Worm (Caenorhabditis elegans) whole organism, mixed stage, embryonic: Measurements from ENCODE around the gene srx-104.

Experiments used
- M03D4.4 ChIP-seq: sonication (generic microtip); optimal IDR thresholded peaks from 2 replicates; lab custom pipeline; 2017; ENCODE audit warnings: mild to moderate bottlenecking, missing genetic modification characterization, missing compliant biosample characterization
- bed-3 ChIP-seq: fragments of 200-800 bp; sonication (Bioruptor generic); optimal IDR thresholded peaks from 3 replicates; lab custom pipeline; 2018; ENCODE audit warnings: mild to moderate bottlenecking, missing genetic modification characterization, moderate library complexity, missing compliant biosample characterization
- blmp-1 ChIP-seq: fragments of 150-350 bp; optimal IDR thresholded peaks from 2 replicates; lab custom pipeline; 2014; ENCODE audit warnings: missing biosample characterization, missing genetic modification characterization
- ceh-43 ChIP-seq: fragments of 200-800 bp; sonication (Bioruptor generic); optimal IDR thresholded peaks from 2 replicates; lab custom pipeline; 2018; ENCODE audit warnings: mild to moderate bottlenecking, missing genetic modification characterization, moderate library complexity, missing compliant biosample characterization
- ceh-83 ChIP-seq: fragments of 200-800 bp; sonication (Bioruptor generic); optimal IDR thresholded peaks from 2 replicates; lab custom pipeline; 2018; ENCODE audit warnings: mild to moderate bottlenecking, missing genetic modification characterization, missing compliant biosample characterization
- ces-1 ChIP-seq: fragments of 150-350 bp; optimal IDR thresholded peaks from 2 replicates; lab custom pipeline; 2014; ENCODE audit warnings: missing biosample characterization, missing genetic modification reagents, missing genetic modification characterization
- cnd-1 ChIP-seq: fragments of 200-800 bp; sonication (Bioruptor generic); optimal IDR thresholded peaks from 2 replicates; lab custom pipeline; 2018; ENCODE audit warnings: mild to moderate bottlenecking, missing genetic modification characterization, missing compliant biosample characterization
- drap-1 ChIP-seq: fragments of 200-800 bp; sonication (Bioruptor generic); optimal IDR thresholded peaks from 3 replicates; lab custom pipeline; 2018; ENCODE audit warnings: mild to moderate bottlenecking, missing genetic modification characterization, missing compliant biosample characterization
- elt-1 ChIP-seq: sonication (generic microtip); optimal IDR thresholded peaks from 2 replicates; lab custom pipeline; 2017; ENCODE audit warnings: missing genetic modification characterization, mild to moderate bottlenecking, missing compliant biosample characterization, antibody characterized with exemption, moderate library complexity, borderline replicate concordance; ENCODE audit not compliant: insufficient read depth
- elt-3 ChIP-seq: fragments of 150-350 bp; optimal IDR thresholded peaks from 2 replicates; lab custom pipeline; 2014; ENCODE audit warnings: missing biosample characterization, missing genetic modification characterization
- flh-1 ChIP-seq: fragments of 200-800 bp; sonication (Bioruptor generic); optimal IDR thresholded peaks from 2 replicates; lab custom pipeline; 2018; ENCODE audit warnings: mild to moderate bottlenecking, missing genetic modification characterization, moderate library complexity, missing compliant biosample characterization
- ham-2 ChIP-seq: fragments of 200-800 bp; sonication (Bioruptor generic); optimal IDR thresholded peaks from 2 replicates; lab custom pipeline; 2018; ENCODE audit warnings: mild to moderate bottlenecking, missing genetic modification characterization, missing compliant biosample characterization
- hlh-1 ChIP-seq: fragments of 150-350 bp; optimal IDR thresholded peaks from 2 replicates; lab custom pipeline; 2014; ENCODE audit warnings: missing biosample characterization, missing genetic modification reagents, missing genetic modification characterization
- lin-13 ChIP-seq: fragments of 150-350 bp; optimal IDR thresholded peaks from 2 replicates; lab custom pipeline; 2014; ENCODE audit warnings: missing biosample characterization, missing genetic modification characterization
- lin-32 ChIP-seq: fragments of 200-800 bp; sonication (Bioruptor generic); optimal IDR thresholded peaks from 2 replicates; lab custom pipeline; 2018; ENCODE audit warnings: mild to moderate bottlenecking, missing genetic modification characterization, missing compliant biosample characterization
- lsy-2 ChIP-seq: fragments of 150-350 bp; optimal IDR thresholded peaks from 2 replicates; lab custom pipeline; 2014; ENCODE audit warnings: missing biosample characterization, missing genetic modification characterization
- mab-5 ChIP-seq: fragments of 150-350 bp; optimal IDR thresholded peaks from 2 replicates; lab custom pipeline; 2014; ENCODE audit warnings: missing biosample characterization, missing genetic modification characterization
- mep-1 ChIP-seq: fragments of 150-350 bp; optimal IDR thresholded peaks from 2 replicates; lab custom pipeline; 2017; ENCODE audit warnings: missing biosample characterization, missing genetic modification reagents, missing genetic modification characterization, inconsistent platforms
- mls-2 ChIP-seq: sonication (generic microtip); optimal IDR thresholded peaks from 2 replicates; lab custom pipeline; 2016; ENCODE audit warnings: mild to moderate bottlenecking, missing genetic modification characterization, moderate library complexity, missing compliant biosample characterization
- nhr-12 ChIP-seq: fragments of 150-350 bp; optimal IDR thresholded peaks from 2 replicates; lab custom pipeline; 2014; ENCODE audit warnings: missing biosample characterization, missing genetic modification characterization
- nhr-2 ChIP-seq: fragments of 150-350 bp; optimal IDR thresholded peaks from 2 replicates; lab custom pipeline; 2014; ENCODE audit warnings: missing biosample characterization, missing genetic modification characterization
- nhr-28 ChIP-seq: fragments of 150-350 bp; optimal IDR thresholded peaks from 2 replicates; lab custom pipeline; 2014; ENCODE audit warnings: missing biosample characterization, missing genetic modification characterization
- nhr-76 ChIP-seq: sonication (generic microtip); optimal IDR thresholded peaks from 2 replicates; lab custom pipeline; 2017; ENCODE audit warnings: missing biosample characterization, missing genetic modification characterization
- pha-4 ChIP-seq: fragments of 150-350 bp; optimal IDR thresholded peaks from 2 replicates; lab custom pipeline; 2018; ENCODE audit warnings: missing biosample characterization, missing genetic modification reagents, missing genetic modification characterization
- sem-2 ChIP-seq: fragments of 200-800 bp; sonication (Bioruptor generic); optimal IDR thresholded peaks from 2 replicates; lab custom pipeline; 2018; ENCODE audit warnings: mild to moderate bottlenecking, missing genetic modification characterization, missing compliant biosample characterization
- snpc-4 ChIP-seq: fragments of 150-350 bp; optimal IDR thresholded peaks from 2 replicates; lab custom pipeline; 2014; ENCODE audit warnings: missing biosample characterization, missing genetic modification characterization
- sptf-1 ChIP-seq: sonication (generic microtip); optimal IDR thresholded peaks from 2 replicates; lab custom pipeline; 2017; ENCODE audit warnings: mild to moderate bottlenecking, missing genetic modification characterization, moderate library complexity, missing compliant biosample characterization
- tbx-8 ChIP-seq: fragments of 200-800 bp; sonication (Bioruptor generic); optimal IDR thresholded peaks from 2 replicates; lab custom pipeline; 2018; ENCODE audit warnings: mild to moderate bottlenecking, missing genetic modification characterization, moderate library complexity, missing compliant biosample characterization
- unc-39 ChIP-seq: fragments of 150-350 bp; optimal IDR thresholded peaks from 2 replicates; lab custom pipeline; 2014; ENCODE audit warnings: missing biosample characterization, missing genetic modification characterization
- unc-62 ChIP-seq: fragments of 150-350 bp; optimal IDR thresholded peaks from 2 replicates; lab custom pipeline; 2014; ENCODE audit warnings: missing biosample characterization, missing genetic modification reagents, missing genetic modification characterization
- zip-8 ChIP-seq: fragments of 150-350 bp; optimal IDR thresholded peaks from 2 replicates; lab custom pipeline; 2014; ENCODE audit warnings: missing biosample characterization, missing genetic modification characterization
- ztf-11 ChIP-seq: fragments of 150-350 bp; optimal IDR thresholded peaks from 2 replicates; lab custom pipeline; 2014; ENCODE audit warnings: missing biosample characterization, missing genetic modification characterization

srx-104 gene

ce11 chrII:3727996-3728395 is 28.5 kb upstream of the srx-104 start, which contains the start of gene C46E10.8:
TSS of gene C46E10.8 (minus strand) at chrII:3728096.
- TF ChIP-seq ztf-11 (tag; lab: Kevin White, UChicago) (no peak), elt-3 (tag; lab: Kevin White, UChicago) (no peak), M03D4.4 (tag; lab: Kevin White, UChicago) (no peak), tbx-8 (GFP tag; lab: Kevin White, UChicago) (no peak), blmp-1 (tag; lab: Kevin White, UChicago) (no peak), lsy-2 (no peak), drap-1 (GFP tag; lab: Kevin White, UChicago) (no peak), lin-32 (no peak), sem-2 (no peak), ces-1 (no peak), mep-1 (tag; lab: Kevin White, UChicago) (no peak), zip-8 (tag; lab: Kevin White, UChicago) (no peak), bed-3 (GFP tag; lab: Kevin White, UChicago) (no peak), mab-5 (tag; lab: Kevin White, UChicago) (no peak), ceh-83 (GFP tag; lab: Kevin White, UChicago) (no peak), unc-39 (tag; lab: Kevin White, UChicago) (no peak), nhr-12 (tag; lab: Kevin White, UChicago) (no peak), snpc-4 (tag; lab: Kevin White, UChicago) (no peak), cnd-1 (tag; lab: Kevin White, UChicago) (no peak), lin-13 (tag; lab: Kevin White, UChicago) (no peak)

DNA sequence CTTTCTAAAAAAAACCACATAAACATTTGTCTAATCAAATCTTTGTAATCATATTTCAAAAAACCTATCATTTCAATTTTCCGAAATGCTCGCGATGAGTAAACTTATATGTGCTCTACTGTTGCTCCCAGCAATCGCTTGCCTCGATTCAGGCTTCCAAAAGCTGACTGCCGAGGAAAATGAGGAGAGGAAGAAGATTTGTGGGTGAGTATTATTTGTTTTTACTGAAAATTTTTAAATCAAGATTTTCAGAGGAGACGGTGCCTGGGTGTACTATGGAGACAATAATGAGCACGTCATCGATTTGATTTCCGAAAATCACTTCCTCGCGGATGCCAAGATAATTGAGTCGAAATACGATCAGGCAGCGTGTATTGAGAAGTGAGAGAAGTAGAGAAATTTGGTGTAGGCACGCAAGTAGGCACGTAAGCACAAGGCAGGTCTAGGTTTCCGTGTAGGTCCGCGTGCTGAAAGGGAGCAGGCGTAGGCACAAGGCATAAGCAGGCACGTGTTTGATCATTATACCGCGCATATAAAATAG is 24.8 kb upstream of the srx-104 start, which contains the start of gene C46E10.1:
Gene C46E10.1, plus strand, starts transcription at position 51 of the 541 bp plus-strand sequence.
- TF ChIP-seq flh-1, result no peak
- TF ChIP-seq nhr-28, result no peak
- TF ChIP-seq M03D4.4 (tag; lab: Kevin White, UChicago), result no peak
- no peak for TF ChIP-seq pha-4
- no peak for TF ChIP-seq ham-2 (GFP tag; lab: Kevin White, UChicago)
- no peak for TF ChIP-seq ceh-83 (GFP tag; lab: Kevin White, UChicago)
- TF ChIP-seq sptf-1 (tag; lab: Kevin White, UChicago), result no peak
- TF ChIP-seq mab-5 (tag; lab: Kevin White, UChicago), result no peak
- TF ChIP-seq zip-8 (tag; lab: Kevin White, UChicago), result no peak
- TF ChIP-seq blmp-1 (tag; lab: Kevin White, UChicago), result no peak
- no peak for TF ChIP-seq lin-32
- no peak for TF ChIP-seq sem-2
- no peak for TF ChIP-seq unc-39 (tag; lab: Kevin White, UChicago)
- TF ChIP-seq nhr-2 (tag; lab: Kevin White, UChicago), result no peak
- no peak for TF ChIP-seq lsy-2

ce11 chrII:3721016-3721415 is 21.5 kb upstream of the srx-104 start, which contains the start of gene C46E10.3:
TSS of gene C46E10.3 (plus strand) at chrII:3721316.
- TF ChIP-seq flh-1 (no peak), mab-5 (tag; lab: Kevin White, UChicago) (no peak), nhr-28 (no peak), nhr-76 (tag; lab: Kevin White, UChicago) (no peak), snpc-4 (tag; lab: Kevin White, UChicago) (no peak), hlh-1 (tag; lab: Kevin White, UChicago) (no peak), sptf-1 (tag; lab: Kevin White, UChicago) (no peak), elt-3 (tag; lab: Kevin White, UChicago) (no peak), ceh-83 (GFP tag; lab: Kevin White, UChicago) (no peak), ham-2 (GFP tag; lab: Kevin White, UChicago) (no peak), ces-1 (no peak), lin-32 (no peak), nhr-2 (tag; lab: Kevin White, UChicago) (no peak), bed-3 (GFP tag; lab: Kevin White, UChicago) (no peak)

ce11 chrII:3716961-3717360 is 17.5 kb upstream of the srx-104 start, which contains the start of gene fbxc-52:
TSS of gene fbxc-52 (plus strand) at chrII:3717261.
- TF ChIP-seq elt-1 (tag; lab: Kevin White, UChicago) (no peak), mab-5 (tag; lab: Kevin White, UChicago) (no peak), nhr-2 (tag; lab: Kevin White, UChicago) (no peak), nhr-76 (tag; lab: Kevin White, UChicago) (no peak), bed-3 (GFP tag; lab: Kevin White, UChicago) (no peak), unc-39 (tag; lab: Kevin White, UChicago) (no peak), tbx-8 (GFP tag; lab: Kevin White, UChicago) (no peak), hlh-1 (tag; lab: Kevin White, UChicago) (no peak), mls-2 (tag; lab: Kevin White, UChicago) (no peak), lin-13 (tag; lab: Kevin White, UChicago) (no peak), unc-62 (no peak), flh-1 (no peak), blmp-1 (tag; lab: Kevin White, UChicago) (no peak), mep-1 (tag; lab: Kevin White, UChicago) (no peak), ceh-43 (no peak)
